Worm (Caenorhabditis elegans) whole organism, early embryonic: ENCODE results near the gene srt-44.

Experiments
- F13C5.2 ChIP-seq: sonication (generic microtip); optimal IDR thresholded peaks from 2 replicates; lab custom pipeline; 2017; ENCODE audit warnings: mild to moderate bottlenecking, missing genetic modification characterization, inconsistent platforms, missing compliant biosample characterization
- ets-7 ChIP-seq: sonication (generic microtip); optimal IDR thresholded peaks from 2 replicates; lab custom pipeline; 2016; ENCODE audit warnings: missing genotype, missing genetic modification characterization, missing compliant biosample characterization
- tbx-11 ChIP-seq: fragments of 200-800 bp; sonication (Bioruptor generic); IDR thresholded peaks from 2 replicates; pipeline ENCODE4 v1.3.6; 2022; ENCODE audit warnings: missing genetic modification characterization, missing compliant biosample characterization

ce11 chrIV:15131697-15132096 lies 28.3 kb downstream of the srt-44 start, which contains the start of gene col-135:
- TF ChIP-seq F13C5.2 (no peak), ets-7 (tag; lab: Kevin White, UChicago) (no peak), tbx-11 (GFP tag; lab: Robert Waterston, UW) (no peak)
